Fruit fly (Drosophila melanogaster): ENCODE measurements around the gene okr.
A peak's percentile ranks its signal among the peaks of the same experiment; 100 is the strongest.

The okr gene

DNA sequence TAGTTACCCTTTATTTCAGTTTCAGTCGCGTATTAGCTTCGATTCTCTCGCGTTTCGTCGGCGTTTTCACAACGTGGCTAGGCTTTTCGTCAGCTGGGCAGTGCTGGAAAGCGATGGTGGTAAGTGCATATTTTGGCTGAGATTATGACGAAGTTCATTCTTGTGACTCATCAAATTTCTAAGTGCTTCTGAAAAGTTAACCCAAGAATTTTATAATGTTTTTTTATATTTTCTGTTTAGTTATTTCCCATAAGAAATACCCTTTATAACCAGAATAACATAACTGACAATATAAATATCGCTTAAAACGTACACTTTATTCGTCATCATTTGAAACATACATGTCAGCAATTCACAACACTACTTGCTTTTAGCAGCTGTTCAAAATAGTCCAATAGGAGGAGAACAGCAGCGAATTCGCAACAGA is 44.6 kb upstream of the okr start, which contains the start of the genes CG17260 and SerRS (continued):
- TF ChIP-seq psq (GFP tag; optimal IDR thresholded peaks at IDR 0.05) (peak; percentile 90), CG11560 (tag; IDR thresholded peaks at IDR 0.05) (peak; percentile 86), Xrp1 (GFP tag; IDR thresholded peaks at IDR 0.05) (peak; percentile 95), Hand (GFP tag; optimal IDR thresholded peaks at IDR 0.05) (peak; percentile 26), CG13123 (GFP tag; optimal IDR thresholded peaks at IDR 0.05) (peak; percentile 85), GATAe (GFP tag; conservative IDR thresholded peaks at IDR 0.05) (peak; percentile 75), lbe (GFP tag; optimal IDR thresholded peaks at IDR 0.05) (peak; percentile 93), prd (optimal IDR thresholded peaks at IDR 0.05) (no peak), prd (GFP tag; IDR thresholded peaks at IDR 0.05) (peak; percentile 98), Jarid2 (GFP tag; optimal IDR thresholded peaks at IDR 0.05) (peak; percentile 61), ab (GFP tag; optimal IDR thresholded peaks at IDR 0.05) (peak; percentile 7), Dbx (GFP tag; IDR thresholded peaks at IDR 0.05) (peak; percentile 95), tin (GFP tag; optimal IDR thresholded peaks at IDR 0.05) (peak; percentile 92), ranshi (GFP tag; IDR thresholded peaks at IDR 0.05) (peak; percentile 93), croc (GFP tag; conservative IDR thresholded peaks at IDR 0.05) (peak; percentile 89), Pdp1 (GFP tag; optimal IDR thresholded peaks at IDR 0.05) (peak; percentile 91 to 95), ATbp (GFP tag; optimal IDR thresholded peaks at IDR 0.05) (peak; percentile 78), en (GFP tag; optimal IDR thresholded peaks at IDR 0.05) (peak; percentile 89), CG13894 (tag; optimal IDR thresholded peaks at IDR 0.05) (peak; percentile 82), CG14965 (GFP tag; optimal IDR thresholded peaks at IDR 0.05; ENCODE audit: borderline replicate concordance) (no peak), CG33213 (GFP tag; optimal IDR thresholded peaks at IDR 0.05) (peak; percentile 84), sens-2 (GFP tag; IDR thresholded peaks at IDR 0.05) (peak; percentile 45; the same call in 1 of the 2 replicates), Doc3 (GFP tag; IDR thresholded peaks at IDR 0.05; ENCODE audit: partially characterized antibody) (no peak), CG16815 (GFP tag; optimal IDR thresholded peaks at IDR 0.05) (peak; percentile 91), CG8281 (tag; optimal IDR thresholded peaks at IDR 0.05) (peak; percentile 70), CG30431 (GFP tag; optimal IDR thresholded peaks at IDR 0.05) (peak; percentile 77), Fer3 (tag; optimal IDR thresholded peaks at IDR 0.05) (peak; percentile 95), scrt (GFP tag; optimal IDR thresholded peaks at IDR 0.05) (peak; percentile 76), CG2199 (GFP tag; IDR thresholded peaks at IDR 0.05) (0 out of 3 replicates have a peak, but pooled peaks have one; percentile 57), sug (tag; optimal IDR thresholded peaks at IDR 0.05) (peak; percentile 92), CG1529 (GFP tag; optimal IDR thresholded peaks at IDR 0.05) (peak; percentile 72), CG9215 (GFP tag; IDR thresholded peaks at IDR 0.05) (peak; percentile 94), Opbp (GFP tag; IDR thresholded peaks at IDR 0.05; ENCODE audit: partially characterized antibody) (no peak), CG17359 (tag; optimal IDR thresholded peaks at IDR 0.05) (peak; percentile 90), zen (tag; optimal IDR thresholded peaks at IDR 0.05) (peak; percentile 89), Nf-YC (tag; optimal IDR thresholded peaks at IDR 0.05) (peak; percentile 86), org-1 (GFP tag; optimal IDR thresholded peaks at IDR 0.05) (peak; percentile 84), CG17361 (GFP tag; IDR thresholded peaks at IDR 0.05) (peak; percentile 96), exex (tag; optimal IDR thresholded peaks at IDR 0.05) (peak; percentile 72), CG4707 (GFP tag; optimal IDR thresholded peaks at IDR 0.05) (no peak), CG2889 (GFP tag; IDR thresholded peaks at IDR 0.05) (peak; percentile 86), CG6791 (GFP tag; IDR thresholded peaks at IDR 0.05; ENCODE audit: partially characterized antibody) (no peak), Asciz (GFP tag; optimal IDR thresholded peaks at IDR 0.05) (no peak), CG7745 (tag; optimal IDR thresholded peaks at IDR 0.05) (no peak), esg (GFP tag; conservative IDR thresholded peaks at IDR 0.05) (peak; percentile 96), CG7786 (GFP tag; optimal IDR thresholded peaks at IDR 0.05) (peak; percentile 94), CG10565 (GFP tag; optimal IDR thresholded peaks at IDR 0.05) (peak; percentile 57), run (tag; optimal IDR thresholded peaks at IDR 0.05) (peak; percentile 70), pita (GFP tag; optimal IDR thresholded peaks at IDR 0.05) (no peak), ssp (GFP tag; IDR thresholded peaks at IDR 0.05) (peak; percentile 90)
